Worm (Caenorhabditis elegans): ENCODE measurements around the gene pxd-1.
A peak's percentile ranks its signal among the peaks of the same experiment; 100 is the strongest.

The pxd-1 gene

DNA sequence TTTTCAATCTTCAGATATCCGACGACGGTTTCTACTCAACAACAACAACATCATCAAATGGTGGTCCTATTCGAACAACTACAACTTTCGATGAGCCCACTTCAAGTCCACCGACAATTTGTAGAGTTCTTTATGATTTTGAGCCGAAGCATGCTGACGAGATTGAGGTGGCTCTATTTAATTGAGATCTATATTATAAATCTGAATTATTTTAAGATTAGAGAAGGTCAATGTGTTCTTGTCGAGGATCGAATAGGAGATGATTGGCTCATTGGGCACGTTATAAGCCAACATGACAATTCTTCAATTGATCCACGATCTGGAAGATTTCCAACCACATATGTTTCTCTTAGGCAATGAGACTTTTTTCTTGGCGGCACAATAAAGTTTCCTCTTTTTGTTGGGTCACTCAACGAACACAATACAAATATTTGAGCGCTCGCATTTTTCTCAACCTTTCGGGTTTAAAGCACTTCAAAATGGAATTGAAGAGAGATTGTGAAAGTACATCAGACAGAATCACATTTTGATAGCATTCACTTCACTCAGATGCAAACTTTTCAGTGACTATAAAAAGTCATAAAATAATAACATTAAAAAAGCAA, 9.5 kb downstream of the pxd-1 start:
- TF ChIP-seq daf-12 (tag; optimal IDR thresholded peaks at IDR 0.05) (no peak), F37D6.2 (tag; optimal IDR thresholded peaks at IDR 0.05) (no peak), F44E2.7 (GFP tag; IDR thresholded peaks at IDR 0.05) (no peak), skn-1 (tag; optimal IDR thresholded peaks at IDR 0.05) (no peak), ceh-62 (tag; optimal IDR thresholded peaks at IDR 0.05) (no peak), madf-5 (GFP tag; IDR thresholded peaks at IDR 0.05) (0 out of 4 replicates have a peak, but pooled peaks of 1 of the 2 experiments have one; percentile 7), ceh-20 (GFP tag; IDR thresholded peaks at IDR 0.05) (no peak), snpc-4 (tag; optimal IDR thresholded peaks at IDR 0.05) (no peak), hlh-30 (tag; optimal IDR thresholded peaks at IDR 0.05; ENCODE audit: insufficient read depth) (no peak), dve-1 (tag; optimal IDR thresholded peaks at IDR 0.05; ENCODE audit: insufficient read depth) (no peak), T26A8.4 (GFP tag; IDR thresholded peaks at IDR 0.05) (peak; percentile 66), pha-4 (GFP tag; IDR thresholded peaks at IDR 0.05) (peak; percentile 27; the same call in 1 of the 2 replicates), pha-4 (tag; optimal IDR thresholded peaks at IDR 0.05) (no peak), nhr-237 (tag; optimal IDR thresholded peaks at IDR 0.05) (no peak), mep-1 (tag; optimal IDR thresholded peaks at IDR 0.05) (peak; percentile 74), hlh-11 (tag; optimal IDR thresholded peaks at IDR 0.05) (no peak), zfp-2 (tag; optimal IDR thresholded peaks at IDR 0.05) (no peak), nhr-102 (tag; optimal IDR thresholded peaks at IDR 0.05) (peak; percentile 71), mes-2 (tag; optimal IDR thresholded peaks at IDR 0.05; ENCODE audit: poor library complexity, severe bottlenecking) (peak; percentile 17), rbr-2 (tag; optimal IDR thresholded peaks at IDR 0.05) (peak; percentile 19), nhr-76 (tag; optimal IDR thresholded peaks at IDR 0.05) (no peak), dmd-8 (GFP tag; IDR thresholded peaks at IDR 0.05) (0 out of 2 replicates have a peak, but pooled peaks have one; percentile 25), hmg-1.1 (GFP tag; IDR thresholded peaks at IDR 0.05) (peak; percentile 53), madf-9 (GFP tag; conservative IDR thresholded peaks at IDR 0.05) (no peak), saeg-2 (GFP tag; IDR thresholded peaks at IDR 0.05) (no peak), pqm-1 (tag; optimal IDR thresholded peaks at IDR 0.05) (no peak), jun-1 (tag; optimal IDR thresholded peaks at IDR 0.05) (peak; percentile 19), nhr-28 (tag; optimal IDR thresholded peaks at IDR 0.05) (no peak), dmd-6 (GFP tag; IDR thresholded peaks at IDR 0.05) (no peak), nhr-10 (tag; optimal IDR thresholded peaks at IDR 0.05) (no peak), spr-3 (GFP tag; optimal IDR thresholded peaks at IDR 0.05) (peak; percentile 71), snpc-1.2 (GFP tag; IDR thresholded peaks at IDR 0.05) (peak; percentile 67), unc-130 (GFP tag; optimal IDR thresholded peaks at IDR 0.05) (peak; percentile 76), ceh-82 (tag; optimal IDR thresholded peaks at IDR 0.05) (no peak), F10B5.3 (tag; optimal IDR thresholded peaks at IDR 0.05) (no peak), ztf-11 (tag; optimal IDR thresholded peaks at IDR 0.05) (no peak), mxl-2 (GFP tag; conservative IDR thresholded peaks at IDR 0.05) (no peak), daf-19 (GFP tag; conservative IDR thresholded peaks at IDR 0.05) (0 out of 2 replicates have a peak, but pooled peaks have one; percentile 56), Y75B8A.6 (GFP tag; IDR thresholded peaks at IDR 0.05) (0 out of 2 replicates have a peak, but pooled peaks have one; percentile 14), lsy-2 (tag; optimal IDR thresholded peaks at IDR 0.05) (peak; percentile 4 to 21), arid-1 (GFP tag; conservative IDR thresholded peaks at IDR 0.05) (peak; percentile 42), lin-38 (GFP tag; IDR thresholded peaks at IDR 0.05) (peak; percentile 69), daf-16 (GFP tag; optimal IDR thresholded peaks at IDR 0.05) (no peak), daf-16 (tag; optimal IDR thresholded peaks at IDR 0.05) (peak; percentile 2), ztf-7 (tag; optimal IDR thresholded peaks at IDR 0.05) (peak; percentile 82), lin-1 (GFP tag; IDR thresholded peaks at IDR 0.05) (peak; percentile 56), mdl-1 (tag; optimal IDR thresholded peaks at IDR 0.05) (no peak), R02D3.7 (tag; optimal IDR thresholded peaks at IDR 0.05) (peak; percentile 12), F49E8.2 (tag; optimal IDR thresholded peaks at IDR 0.05; ENCODE audit: borderline replicate concordance) (peak; percentile 85), ctbp-1 (GFP tag; IDR thresholded peaks at IDR 0.05) (0 out of 2 replicates have a peak, but pooled peaks have one; percentile 15), duxl-1 (tag; optimal IDR thresholded peaks at IDR 0.05; ENCODE audit: poor library complexity) (peak; percentile 63)
